Worm (Caenorhabditis elegans): ENCODE measurements around the gene csq-1.

The csq-1 gene

DNA sequence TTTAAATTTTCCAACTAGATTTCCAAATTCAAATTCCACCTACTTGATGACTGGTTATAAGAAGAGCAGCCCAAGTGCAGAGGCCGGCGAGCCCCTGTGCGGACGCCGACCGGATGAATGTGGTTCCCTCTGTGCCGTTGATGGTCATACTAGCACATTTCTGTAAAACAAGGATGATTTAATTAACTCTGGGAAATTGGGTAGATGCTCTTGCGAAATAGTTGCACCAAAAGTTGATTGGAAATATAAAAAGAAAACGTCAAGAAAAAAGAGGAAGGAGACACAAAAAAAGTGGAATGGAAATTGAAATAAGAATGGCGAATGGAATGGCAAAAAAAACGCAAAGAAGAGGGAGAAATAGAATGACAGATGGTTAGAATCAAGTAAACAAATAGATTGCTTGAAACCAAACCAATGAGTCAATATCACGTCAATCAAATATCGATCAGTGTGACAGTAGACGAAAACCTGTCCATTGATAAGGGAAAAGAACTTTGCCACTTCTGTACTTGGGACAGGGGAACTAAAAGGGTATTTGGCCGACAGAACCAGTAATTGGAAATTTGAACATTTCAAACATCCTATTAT is 22.1 kb downstream of the csq-1 start, which contains the start of gene tmem-184 (continued):
- TF ChIP-seq T26A5.8 (tag; optimal IDR thresholded peaks at IDR 0.05) (no peak), ztf-3 (GFP tag; optimal IDR thresholded peaks at IDR 0.05) (no peak), F55B11.4 (tag; optimal IDR thresholded peaks at IDR 0.05; ENCODE audit: borderline replicate concordance, insufficient read depth) (no peak), hsf-1 (GFP tag; IDR thresholded peaks at IDR 0.05) (no peak), B0035.1 (tag; optimal IDR thresholded peaks at IDR 0.05) (no peak), pha-4 (tag; optimal IDR thresholded peaks at IDR 0.05) (peak; percentile 80), efl-1 (GFP tag; optimal IDR thresholded peaks at IDR 0.05) (no peak), akir-1 (GFP tag; optimal IDR thresholded peaks at IDR 0.05) (no peak), lin-54 (GFP tag; optimal IDR thresholded peaks at IDR 0.05) (peak; percentile 39), Y67H2A.10 (GFP tag; conservative IDR thresholded peaks at IDR 0.05) (no peak), F37B4.10 (GFP tag; IDR thresholded peaks at IDR 0.05) (no peak), cebp-2 (GFP tag; IDR thresholded peaks at IDR 0.05) (no peak), ceh-100 (GFP tag; IDR thresholded peaks at IDR 0.05) (no peak), F39B2.1 (GFP tag; IDR thresholded peaks at IDR 0.05) (no peak), atf-7 (tag; optimal IDR thresholded peaks at IDR 0.05) (peak; percentile 67), Y56A3A.18 (GFP tag; IDR thresholded peaks at IDR 0.05) (no peak), hrde-1 (tag; optimal IDR thresholded peaks at IDR 0.05; ENCODE audit: borderline replicate concordance) (no peak), dpl-1 (GFP tag; optimal IDR thresholded peaks at IDR 0.05) (no peak), unc-62 (GFP tag; optimal IDR thresholded peaks at IDR 0.05) (peak; percentile 97), F10E7.11 (tag; optimal IDR thresholded peaks at IDR 0.05) (no peak), ZK185.1 (tag; optimal IDR thresholded peaks at IDR 0.05; ENCODE audit: poor library complexity, severe bottlenecking) (peak; percentile 45), nfyb-1 (GFP tag; IDR thresholded peaks at IDR 0.05) (no peak), K12H6.12 (tag; optimal IDR thresholded peaks at IDR 0.05) (no peak), F33H1.4 (GFP tag; IDR thresholded peaks at IDR 0.05) (no peak), mxl-1 (tag; optimal IDR thresholded peaks at IDR 0.05) (no peak), C17E4.6 (GFP tag; IDR thresholded peaks at IDR 0.05) (no peak), unc-130 (GFP tag; optimal IDR thresholded peaks at IDR 0.05) (no peak), dpff-1 (tag; optimal IDR thresholded peaks at IDR 0.05) (no peak), aptf-3 (GFP tag; IDR thresholded peaks at IDR 0.05) (no peak), lir-1 (GFP tag; conservative IDR thresholded peaks at IDR 0.05) (no peak), snpc-1.3 (tag; optimal IDR thresholded peaks at IDR 0.05; ENCODE audit: insufficient read depth) (no peak), madf-8 (GFP tag; conservative IDR thresholded peaks at IDR 0.05) (no peak), zfh-2 (GFP tag; conservative IDR thresholded peaks at IDR 0.05) (peak; percentile 38; the same call in 1 of the 2 replicates), tbp1 (GFP tag; optimal IDR thresholded peaks at IDR 0.05) (peak; percentile 31), ztf-6 (GFP tag; IDR thresholded peaks at IDR 0.05) (no peak), Y53F4B.3 (GFP tag; IDR thresholded peaks at IDR 0.05) (no peak), attf-5 (GFP tag; optimal IDR thresholded peaks at IDR 0.05) (peak; percentile 50), ceh-40 (GFP tag; IDR thresholded peaks at IDR 0.05) (no peak), sea-2 (GFP tag; IDR thresholded peaks at IDR 0.05) (no peak), snpc-1.1 (tag; optimal IDR thresholded peaks at IDR 0.05; ENCODE audit: insufficient read depth) (no peak), ama-1 (optimal IDR thresholded peaks at IDR 0.05) (no peak), ama-1 (GFP tag; optimal IDR thresholded peaks at IDR 0.05) (no peak), egl-44 (GFP tag; IDR thresholded peaks at IDR 0.05) (no peak), snpc-4 (GFP tag; optimal IDR thresholded peaks at IDR 0.05) (no peak), snpc-4 (tag; optimal IDR thresholded peaks at IDR 0.05) (peak in 2 of 4 experiments; percentile 14 to 41), let-526 (GFP tag; IDR thresholded peaks at IDR 0.05) (no peak), him-1 (tag; optimal IDR thresholded peaks at IDR 0.05) (no peak), snpc-3.4 (tag; optimal IDR thresholded peaks at IDR 0.05) (no peak), lin-26 (GFP tag; IDR thresholded peaks at IDR 0.05) (0 out of 2 replicates have a peak, but pooled peaks have one; percentile 10)

Data from whole organism, young adult.